Worm (Caenorhabditis elegans) whole organism, young adult: Measurements from ENCODE around the gene lron-4.

ENCODE experiments used
- aptf-2 ChIP-seq: fragments of 200-800 bp; sonication (Bioruptor generic); conservative IDR thresholded peaks from 2 replicates; pipeline ENCODE4 v1.3.6; 2022; ENCODE audit warnings: missing genetic modification reagents, missing genetic modification characterization, missing compliant biosample characterization
- ceh-27 ChIP-seq: fragments of 200-800 bp; sonication (Bioruptor generic); optimal IDR thresholded peaks from 2 replicates; lab custom pipeline; 2018; ENCODE audit warnings: mild to moderate bottlenecking, missing genetic modification characterization, moderate library complexity, missing compliant biosample characterization
- hmg-1.2 ChIP-seq: fragments of 200-800 bp; sonication (Bioruptor generic); IDR thresholded peaks from 2 replicates; pipeline ENCODE4 v1.3.6; 2022; ENCODE audit warnings: missing genetic modification reagents, missing genetic modification characterization, missing compliant biosample characterization
- pbrm-1 ChIP-seq: fragments of 200-800 bp; sonication (Bioruptor generic); IDR thresholded peaks from 2 replicates; pipeline ENCODE4 v1.3.6; 2022; ENCODE audit warnings: missing genetic modification reagents, missing genetic modification characterization, missing compliant biosample characterization
- pha-4 ChIP-seq: fragments of 150-350 bp; sonication (generic microtip); optimal IDR thresholded peaks from 2 replicates; lab custom pipeline; 2014; ENCODE audit warnings: missing biosample characterization, missing genetic modification reagents, missing genetic modification characterization
- unc-62 ChIP-seq: fragments of 150-350 bp; optimal IDR thresholded peaks from 2 replicates; lab custom pipeline; 2014; ENCODE audit warnings: missing biosample characterization, missing genetic modification reagents, missing genetic modification characterization

ce11 chrII:8093914-8094313 is 18.0 kb downstream of the lron-4 start:
- TF ChIP-seq hmg-1.2 (GFP tag; lab: Robert Waterston, UW), result no peak
- TF ChIP-seq pha-4 (tag; lab: Kevin White, UChicago), result no peak
- no peak for TF ChIP-seq unc-62 (GFP tag; lab: Kevin White, UChicago)
- no peak for TF ChIP-seq pbrm-1
- TF ChIP-seq aptf-2 (GFP tag; lab: Robert Waterston, UW), result no peak
- no peak for TF ChIP-seq ceh-27 (GFP tag; lab: Kevin White, UChicago)
